Worm (Caenorhabditis elegans): ENCODE results near the gene F53F1.3.

ce11 chrV:13360254-13360653, 47.8 kb upstream of the F53F1.3 start, which contains the start of gene F32H5.4:
- TF ChIP-seq mxl-1 (tag; optimal IDR thresholded peaks at IDR 0.05) = no peak
- no peak for TF ChIP-seq efl-1 (GFP tag; optimal IDR thresholded peaks at IDR 0.05)
- no peak for TF ChIP-seq nfya-1 (tag; optimal IDR thresholded peaks at IDR 0.05; ENCODE audit: borderline replicate concordance, insufficient read depth)
- no peak for TF ChIP-seq Y67H2A.10 (GFP tag; conservative IDR thresholded peaks at IDR 0.05)
- TF ChIP-seq snpc-4 (GFP tag; optimal IDR thresholded peaks at IDR 0.05) = no peak
- no peak for TF ChIP-seq snpc-4 (tag; optimal IDR thresholded peaks at IDR 0.05)
- TF ChIP-seq unc-62 (GFP tag; optimal IDR thresholded peaks at IDR 0.05) = no peak
- no peak for TF ChIP-seq ceh-58 (GFP tag; IDR thresholded peaks at IDR 0.05)
- no peak for TF ChIP-seq atf-7 (tag; optimal IDR thresholded peaks at IDR 0.05)
- TF ChIP-seq aptf-2 (GFP tag; conservative IDR thresholded peaks at IDR 0.05) = no peak
- TF ChIP-seq sea-2 (GFP tag; IDR thresholded peaks at IDR 0.05) = no peak
- TF ChIP-seq snpc-1.3 (tag; optimal IDR thresholded peaks at IDR 0.05; ENCODE audit: insufficient read depth) = no peak
- TF ChIP-seq F22D6.2 (tag; optimal IDR thresholded peaks at IDR 0.05) = no peak
- TF ChIP-seq B0035.1 (tag; optimal IDR thresholded peaks at IDR 0.05) = no peak

Measured in whole organism, young adult.